Worm (Caenorhabditis elegans) whole organism, young adult: ENCODE measurements around the gene srz-75.

Experiments used
- B0035.1 ChIP-seq: sonication (generic microtip); optimal IDR thresholded peaks from 2 replicates; lab custom pipeline; 2016; ENCODE audit warnings: missing genetic modification characterization, mild to moderate bottlenecking, missing compliant biosample characterization, missing genotype, missing genetic modification reagents
- B0261.1 ChIP-seq: sonication (generic microtip); optimal IDR thresholded peaks from 2 replicates; lab custom pipeline; 2016; ENCODE audit warnings: mild to moderate bottlenecking, missing genetic modification characterization, moderate library complexity, missing compliant biosample characterization
- C17E4.6 ChIP-seq: fragments of 200-800 bp; sonication (Bioruptor generic); IDR thresholded peaks from 2 replicates; pipeline ENCODE4 v1.3.6; 2022; ENCODE audit warnings: missing genetic modification reagents, missing genetic modification characterization, missing compliant biosample characterization
- F52B5.7 ChIP-seq: sonication (generic microtip); optimal IDR thresholded peaks from 2 replicates; lab custom pipeline; 2016; ENCODE audit warnings: mild to moderate bottlenecking, missing genetic modification characterization, missing compliant biosample characterization
- Y53F4B.3 ChIP-seq: fragments of 200-800 bp; sonication (Bioruptor generic); IDR thresholded peaks from 2 replicates; pipeline ENCODE4 v1.3.6; 2022; ENCODE audit warnings: missing genetic modification reagents, missing genetic modification characterization, missing compliant biosample characterization
- ama-1 ChIP-seq, 3 experiments: fragments of 150-350 bp in 1 of 3; sonication (generic microtip) in 2 of 3; optimal IDR thresholded peaks; 2 replicates each; lab custom pipeline; 2014 to 2018; ENCODE audit warnings: missing biosample characterization in 2 of 3, missing genetic modification characterization in 2 of 3, missing genetic modification reagents in 2 of 3
- ceh-100 ChIP-seq: fragments of 200-800 bp; sonication (Bioruptor generic); IDR thresholded peaks from 2 replicates; pipeline ENCODE4 v1.3.6; 2022; ENCODE audit warnings: missing genetic modification reagents, missing genetic modification characterization, missing compliant biosample characterization
- nfya-1 ChIP-seq: sonication (generic microtip); optimal IDR thresholded peaks from 2 replicates; lab custom pipeline; 2017; ENCODE audit warnings: antibody characterized with exemption, missing compliant biosample characterization, missing genetic modification characterization, borderline replicate concordance; ENCODE audit not compliant: insufficient read depth

- TF ChIP-seq ceh-100 (GFP tag; lab: Robert Waterston, UW) (no peak), B0035.1 (tag; lab: Kevin White, UChicago) (no peak), nfya-1 (tag; lab: Kevin White, UChicago) (no peak), Y53F4B.3 (GFP tag; lab: Robert Waterston, UW) (no peak), ama-1 (optimal IDR thresholded peaks at IDR 0.05; lab: Kevin White, UChicago) (no peak), ama-1 (GFP tag; optimal IDR thresholded peaks at IDR 0.05; lab: Kevin White, UChicago) (no peak), B0261.1 (tag; lab: Kevin White, UChicago) (no peak), F52B5.7 (tag; lab: Kevin White, UChicago) (no peak), C17E4.6 (GFP tag; lab: Robert Waterston, UW) (no peak)
These were observed 19.7 kb downstream of the srz-75 start, which contains the start of gene F38C2.4 for ce11 chrIV:16270955-16271354.
